Fruit fly (Drosophila melanogaster): ENCODE measurements around the gene CG32638.

Gene CG32638

DNA sequence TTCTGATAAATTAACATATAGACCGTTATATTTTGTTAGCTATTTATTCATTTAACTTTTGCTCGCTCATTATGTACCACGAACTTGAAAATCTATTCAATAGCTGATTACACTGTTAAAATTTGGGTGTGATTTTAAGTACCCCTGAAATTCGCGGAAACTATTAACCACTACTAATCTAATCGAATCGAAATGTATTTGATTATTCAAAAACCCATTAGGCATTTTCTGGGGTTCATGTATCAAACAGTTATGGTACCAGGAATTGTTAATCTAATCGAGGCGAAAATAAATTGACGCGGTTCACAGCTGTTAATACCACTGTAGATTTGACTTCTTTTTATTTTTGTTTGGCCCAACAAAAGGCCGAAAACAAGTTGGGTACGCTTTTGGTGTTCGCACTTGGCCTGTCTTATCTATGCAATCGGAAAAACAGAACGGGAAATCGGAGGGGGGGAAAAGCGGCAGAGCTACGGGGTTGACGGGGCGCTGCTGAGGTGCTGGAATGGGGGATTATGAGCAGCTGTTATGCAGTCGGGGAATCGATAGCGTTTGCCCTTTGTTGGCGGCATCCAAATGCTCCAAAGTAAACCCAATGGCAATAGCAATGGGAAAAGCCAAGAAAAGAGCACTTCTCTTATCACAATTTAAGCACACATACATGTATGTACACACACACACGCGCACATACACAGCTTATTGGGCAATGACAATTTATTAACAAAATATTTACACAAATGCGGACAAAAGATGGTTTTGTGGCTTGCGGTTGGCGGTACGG, 40.4 kb downstream of the CG32638 start (continued):
- peak; percentile 55 for TF ChIP-seq ATbp (GFP tag; optimal IDR thresholded peaks at IDR 0.05)
- TF ChIP-seq Lim3 (GFP tag; IDR thresholded peaks at IDR 0.05): no peak
- 0 out of 2 replicates have a peak, but pooled peaks have one; percentile 4 for TF ChIP-seq HLH3B (GFP tag; IDR thresholded peaks at IDR 0.05)
- peak; percentile 1 for TF ChIP-seq CG15696 (tag; optimal IDR thresholded peaks at IDR 0.05)
- TF ChIP-seq Doc3 (GFP tag; IDR thresholded peaks at IDR 0.05; ENCODE audit: partially characterized antibody): no peak
- no peak for TF ChIP-seq Myb (GFP tag; optimal IDR thresholded peaks at IDR 0.05)
- no peak for TF ChIP-seq ara (GFP tag; IDR thresholded peaks at IDR 0.05)
- TF ChIP-seq phol (tag; optimal IDR thresholded peaks at IDR 0.05): peak; percentile 27
- TF ChIP-seq CG14050 (GFP tag; IDR thresholded peaks at IDR 0.05): no peak
- TF ChIP-seq z (GFP tag; IDR thresholded peaks at IDR 0.05): no peak
- no peak for TF ChIP-seq Aef1 (GFP tag; IDR thresholded peaks at IDR 0.05)
- TF ChIP-seq CG4424 (GFP tag; optimal IDR thresholded peaks at IDR 0.05): peak; percentile 25
- no peak for TF ChIP-seq Usf (GFP tag; optimal IDR thresholded peaks at IDR 0.05)
- peak; percentile 6 for TF ChIP-seq odd (GFP tag; optimal IDR thresholded peaks at IDR 0.05)
- peak; percentile 14 for TF ChIP-seq lilli (GFP tag; optimal IDR thresholded peaks at IDR 0.05)
- TF ChIP-seq sc (optimal IDR thresholded peaks at IDR 0.05): no peak
- TF ChIP-seq sc (GFP tag; optimal IDR thresholded peaks at IDR 0.05): no peak
- TF ChIP-seq Lhr (GFP tag; optimal IDR thresholded peaks at IDR 0.05): no peak
- no peak for TF ChIP-seq Stat92E (GFP tag; optimal IDR thresholded peaks at IDR 0.05)
- peak; percentile 27 for TF ChIP-seq jumu (GFP tag; optimal IDR thresholded peaks at IDR 0.05)
- TF ChIP-seq Poxn (GFP tag; IDR thresholded peaks at IDR 0.05): no peak
- TF ChIP-seq Eip74EF (GFP tag; optimal IDR thresholded peaks at IDR 0.05): no peak
- peak; percentile 58 for TF ChIP-seq fd64A (GFP tag; optimal IDR thresholded peaks at IDR 0.05)
- no peak for TF ChIP-seq sr (GFP tag; IDR thresholded peaks at IDR 0.05)
- no peak for TF ChIP-seq sima (GFP tag; optimal IDR thresholded peaks at IDR 0.05)
- TF ChIP-seq Meics (GFP tag; optimal IDR thresholded peaks at IDR 0.05): peak; percentile 26
- peak; percentile 3 for TF ChIP-seq mam (GFP tag; optimal IDR thresholded peaks at IDR 0.05)
- peak; percentile 18 for TF ChIP-seq CG9437 (GFP tag; optimal IDR thresholded peaks at IDR 0.05)
- no peak for TF ChIP-seq CG31388 (GFP tag; optimal IDR thresholded peaks at IDR 0.05)
- TF ChIP-seq dpn (GFP tag; optimal IDR thresholded peaks at IDR 0.05): peak in 1 of 2 experiments; percentile 17
- TF ChIP-seq slbo (GFP tag; IDR thresholded peaks at IDR 0.05): peak; percentile 24; the same call in 1 of the 2 replicates
- no peak for TF ChIP-seq CG7745 (tag; optimal IDR thresholded peaks at IDR 0.05)
- TF ChIP-seq CG10462 (GFP tag; optimal IDR thresholded peaks at IDR 0.05): no peak
- peak; percentile 36 for TF ChIP-seq CG10431 (GFP tag; optimal IDR thresholded peaks at IDR 0.05)
- TF ChIP-seq CG3838 (GFP tag; optimal IDR thresholded peaks at IDR 0.05): no peak
- no peak for TF ChIP-seq Mad (GFP tag; optimal IDR thresholded peaks at IDR 0.05)
- TF ChIP-seq CG12219 (GFP tag; optimal IDR thresholded peaks at IDR 0.05): peak; percentile 41
- peak; percentile 14 for TF ChIP-seq CG4820 (GFP tag; optimal IDR thresholded peaks at IDR 0.05)
- no peak for TF ChIP-seq CG42726 (GFP tag; IDR thresholded peaks at IDR 0.05; ENCODE audit: partially characterized antibody)
- no peak for TF ChIP-seq eyg (GFP tag; optimal IDR thresholded peaks at IDR 0.05)
- TF ChIP-seq slou (GFP tag; optimal IDR thresholded peaks at IDR 0.05): no peak
- no peak for TF ChIP-seq rib (GFP tag; IDR thresholded peaks at IDR 0.05)
- TF ChIP-seq CG3726 (GFP tag; IDR thresholded peaks at IDR 0.05): no peak
- TF ChIP-seq CG9876 (GFP tag; optimal IDR thresholded peaks at IDR 0.05): no peak
- TF ChIP-seq Dfd (GFP tag; optimal IDR thresholded peaks at IDR 0.05): no peak
- no peak for TF ChIP-seq CG11247 (GFP tag; IDR thresholded peaks at IDR 0.05)
- no peak for TF ChIP-seq CG11560 (tag; IDR thresholded peaks at IDR 0.05)
- peak; percentile 30 for TF ChIP-seq CG33557 (GFP tag; optimal IDR thresholded peaks at IDR 0.05)
- no peak for TF ChIP-seq Mes4 (GFP tag; optimal IDR thresholded peaks at IDR 0.05)
- TF ChIP-seq Camta (GFP tag; optimal IDR thresholded peaks at IDR 0.05): no peak
